Fruit fly (Drosophila melanogaster): ENCODE results near the gene Srg1.

Gene Srg1

dm6 chr3R:24850420-24850819, 14.1 kb downstream of the Srg1 start, which contains the start of gene CG7006 (continued):
- TF ChIP-seq Bteb2 (GFP tag; optimal IDR thresholded peaks at IDR 0.05): peak; percentile 81
- TF ChIP-seq aop (GFP tag; IDR thresholded peaks at IDR 0.05): 0 out of 2 replicates have a peak, but pooled peaks have one; percentile 28
- no peak for TF ChIP-seq Sox100B (GFP tag; optimal IDR thresholded peaks at IDR 0.05)
- TF ChIP-seq Scr (GFP tag; IDR thresholded peaks at IDR 0.05; ENCODE audit: partially characterized antibody): peak; percentile 75
- TF ChIP-seq Dbx (GFP tag; IDR thresholded peaks at IDR 0.05): peak; percentile 90
- TF ChIP-seq Rfx (GFP tag; IDR thresholded peaks at IDR 0.05): peak; percentile 93
- no peak for TF ChIP-seq CG6813 (GFP tag; optimal IDR thresholded peaks at IDR 0.05)
- peak; percentile 30 for TF ChIP-seq CG1233 (GFP tag; optimal IDR thresholded peaks at IDR 0.05)
- TF ChIP-seq br (optimal IDR thresholded peaks at IDR 0.05): no peak
- no peak for TF ChIP-seq sens-2 (GFP tag; IDR thresholded peaks at IDR 0.05)
- TF ChIP-seq toy (GFP tag; IDR thresholded peaks at IDR 0.05): no peak
- TF ChIP-seq CG11560 (tag; IDR thresholded peaks at IDR 0.05): peak; percentile 60; the same call in 2 of the 3 replicates
- no peak for TF ChIP-seq CG9797 (GFP tag; optimal IDR thresholded peaks at IDR 0.05)
- TF ChIP-seq CG34422 (GFP tag; IDR thresholded peaks at IDR 0.05): peak; percentile 49
- peak; percentile 37 for TF ChIP-seq schlank (tag; optimal IDR thresholded peaks at IDR 0.05)
- peak; percentile 87 for TF ChIP-seq gro (GFP tag; optimal IDR thresholded peaks at IDR 0.05)
- no peak for TF ChIP-seq dimm (GFP tag; IDR thresholded peaks at IDR 0.05)
- peak; percentile 69 for TF ChIP-seq Side (GFP tag; optimal IDR thresholded peaks at IDR 0.05)
- TF ChIP-seq D (optimal IDR thresholded peaks at IDR 0.05): no peak
- no peak for TF ChIP-seq D (GFP tag; optimal IDR thresholded peaks at IDR 0.05)
- no peak for TF ChIP-seq Poxn (GFP tag; IDR thresholded peaks at IDR 0.05)
- peak; percentile 96 for TF ChIP-seq Med (GFP tag)
- TF ChIP-seq tna (GFP tag; IDR thresholded peaks at IDR 0.05; ENCODE audit: partially characterized antibody): peak; percentile 44; the same call in 1 of the 2 replicates
- TF ChIP-seq ERR (GFP tag; optimal IDR thresholded peaks at IDR 0.05): peak; percentile 81
- TF ChIP-seq Asciz (GFP tag; optimal IDR thresholded peaks at IDR 0.05): no peak
- no peak for TF ChIP-seq Hr78 (GFP tag; optimal IDR thresholded peaks at IDR 0.05)
- TF ChIP-seq CrebB (tag; optimal IDR thresholded peaks at IDR 0.05): peak; percentile 2
- no peak for TF ChIP-seq CG12104 (GFP tag; optimal IDR thresholded peaks at IDR 0.05)
- peak; percentile 87 for TF ChIP-seq vfl (GFP tag; optimal IDR thresholded peaks at IDR 0.05)
- peak; percentile 68 for TF ChIP-seq CG12744 (GFP tag; optimal IDR thresholded peaks at IDR 0.05)
- TF ChIP-seq so (GFP tag; IDR thresholded peaks at IDR 0.05): no peak
- peak; percentile 50; the same call in 1 of the 3 replicates for TF ChIP-seq mld (GFP tag; IDR thresholded peaks at IDR 0.05; ENCODE audit: partially characterized antibody)
- peak; percentile 81 for TF ChIP-seq MBD-R2 (GFP tag; IDR thresholded peaks at IDR 0.05)
- peak; percentile 18 for TF ChIP-seq nerfin-1 (tag; optimal IDR thresholded peaks at IDR 0.05)
- no peak for TF ChIP-seq CG15269 (tag; optimal IDR thresholded peaks at IDR 0.05)
- no peak for TF ChIP-seq Nf-YA (GFP tag; IDR thresholded peaks at IDR 0.05)
- TF ChIP-seq gsb-n (tag; optimal IDR thresholded peaks at IDR 0.05): no peak
- peak in 1 of 2 experiments; percentile 13 for TF ChIP-seq insv (GFP tag; optimal IDR thresholded peaks at IDR 0.05)
- TF ChIP-seq CG9817 (tag; optimal IDR thresholded peaks at IDR 0.05): peak; percentile 70
- TF ChIP-seq seq (GFP tag; IDR thresholded peaks at IDR 0.05): no peak
- TF ChIP-seq pfk (GFP tag; optimal IDR thresholded peaks at IDR 0.05): no peak
- TF ChIP-seq tap (tag; optimal IDR thresholded peaks at IDR 0.05): no peak
- TF ChIP-seq croc (GFP tag; conservative IDR thresholded peaks at IDR 0.05): no peak
- peak; percentile 73 for TF ChIP-seq unc-4 (GFP tag; IDR thresholded peaks at IDR 0.05; ENCODE audit: partially characterized antibody)
- no peak for TF ChIP-seq jigr1 (GFP tag; IDR thresholded peaks at IDR 0.05)
- TF ChIP-seq pum (GFP tag; optimal IDR thresholded peaks at IDR 0.05): peak; percentile 58
- no peak for TF ChIP-seq Kr (GFP tag; optimal IDR thresholded peaks at IDR 0.05)
- peak; percentile 79 for TF ChIP-seq CG11247 (GFP tag; IDR thresholded peaks at IDR 0.05)
- peak in 1 of 2 experiments; percentile 73 for TF ChIP-seq Hr51 (GFP tag; optimal IDR thresholded peaks at IDR 0.05)
- peak; percentile 79 for TF ChIP-seq CG4617 (GFP tag; optimal IDR thresholded peaks at IDR 0.05; ENCODE audit: borderline replicate concordance)
- TF ChIP-seq CG4730 (GFP tag; IDR thresholded peaks at IDR 0.05): 0 out of 2 replicates have a peak, but pooled peaks have one; percentile 33

All from whole organism, embryonic.